Worm (Caenorhabditis elegans) whole organism, late embryonic: ENCODE results near the gene K02D3.1.
A peak's percentile ranks its signal among the peaks of the same experiment; 100 is the strongest.

Experiments
- ceh-19 ChIP-seq: fragments of 200-800 bp; sonication (Bioruptor generic); optimal IDR thresholded peaks from 2 replicates; lab custom pipeline; 2018; ENCODE audit warnings: mild to moderate bottlenecking, missing genetic modification characterization, missing compliant biosample characterization
- ceh-31 ChIP-seq: sonication (generic microtip); optimal IDR thresholded peaks from 2 replicates; lab custom pipeline; 2016; ENCODE audit warnings: missing genetic modification characterization, missing compliant biosample characterization
- ceh-34 ChIP-seq: sonication (generic microtip); optimal IDR thresholded peaks from 2 replicates; lab custom pipeline; 2016; ENCODE audit warnings: mild to moderate bottlenecking, missing genetic modification characterization, missing compliant biosample characterization
- fax-1 ChIP-seq: sonication (generic microtip); optimal IDR thresholded peaks from 2 replicates; lab custom pipeline; 2016; ENCODE audit warnings: missing genotype, missing genetic modification characterization, missing compliant biosample characterization
- lin-11 ChIP-seq: fragments of 200-800 bp; sonication (Bioruptor generic); optimal IDR thresholded peaks from 2 replicates; lab custom pipeline; 2018; ENCODE audit warnings: mild to moderate bottlenecking, missing genetic modification characterization, missing compliant biosample characterization
- mec-3 ChIP-seq: sonication (generic microtip); optimal IDR thresholded peaks from 2 replicates; lab custom pipeline; 2016; ENCODE audit warnings: borderline replicate concordance, missing genetic modification characterization, missing compliant biosample characterization
- nfya-1 ChIP-seq: sonication (generic microtip); optimal IDR thresholded peaks from 2 replicates; lab custom pipeline; 2017; ENCODE audit warnings: missing genetic modification characterization, mild to moderate bottlenecking, missing compliant biosample characterization, antibody characterized with exemption, moderate library complexity
- nhr-11 ChIP-seq: fragments of 150-350 bp; optimal IDR thresholded peaks from 2 replicates; lab custom pipeline; 2014; ENCODE audit warnings: missing biosample characterization, missing genetic modification characterization
- pqm-1 ChIP-seq: sonication (generic microtip); optimal IDR thresholded peaks from 2 replicates; lab custom pipeline; 2016; ENCODE audit warnings: missing genetic modification characterization, missing compliant biosample characterization
- rnt-1 ChIP-seq: sonication (generic microtip); optimal IDR thresholded peaks from 2 replicates; lab custom pipeline; 2016; ENCODE audit warnings: missing genetic modification characterization, missing compliant biosample characterization
- sox-4 ChIP-seq: sonication (generic microtip); optimal IDR thresholded peaks from 2 replicates; lab custom pipeline; 2017; ENCODE audit warnings: mild to moderate bottlenecking, missing genetic modification characterization, inconsistent platforms, missing compliant biosample characterization
- unc-42 ChIP-seq: sonication (generic microtip); optimal IDR thresholded peaks from 2 replicates; lab custom pipeline; 2016; ENCODE audit warnings: missing genotype, missing genetic modification characterization, missing compliant biosample characterization
- zip-5 ChIP-seq: sonication (generic microtip); optimal IDR thresholded peaks from 2 replicates; lab custom pipeline; 2016; ENCODE audit warnings: missing genetic modification characterization, missing compliant biosample characterization

- no peak for TF ChIP-seq sox-4 (tag; lab: Kevin White, UChicago)
- TF ChIP-seq mec-3 = no peak
- TF ChIP-seq ceh-19 = no peak
- TF ChIP-seq nfya-1 (tag; lab: Kevin White, UChicago) = peak; percentile 10
- TF ChIP-seq nhr-11 (tag; lab: Kevin White, UChicago) = no peak
- TF ChIP-seq unc-42 = peak; percentile 54
- no peak for TF ChIP-seq lin-11 (tag; lab: Kevin White, UChicago)
- TF ChIP-seq zip-5 (tag; lab: Kevin White, UChicago) = no peak
- no peak for TF ChIP-seq pqm-1 (tag; lab: Kevin White, UChicago)
- TF ChIP-seq ceh-31 (tag; lab: Kevin White, UChicago) = no peak
- no peak for TF ChIP-seq fax-1 (tag; lab: Kevin White, UChicago)
- no peak for TF ChIP-seq rnt-1
- no peak for TF ChIP-seq ceh-34 (tag; lab: Kevin White, UChicago)
Observed at ce11 chrX:13696152-13696551, 10.6 kb upstream of the K02D3.1 start.
